Fruit fly (Drosophila melanogaster) whole organism, pupa: ENCODE data around the gene Zip71B.

ENCODE experiments used
- CG10348 ChIP-seq: fragments of 200-800 bp; sonication (Bioruptor generic); IDR thresholded peaks from 2 replicates; pipeline ENCODE4 v1.3.6; 2022; ENCODE audit warnings: missing biosample characterization, missing genetic modification characterization
- CG13204 ChIP-seq: fragments of 200-800 bp; sonication (Bioruptor generic); optimal IDR thresholded peaks from 2 replicates; lab custom pipeline; 2018; ENCODE audit warnings: missing biosample characterization, mild to moderate bottlenecking, missing genetic modification characterization, moderate library complexity
- CG4496 ChIP-seq: fragments of 200-800 bp; sonication (Bioruptor generic); IDR thresholded peaks from 3 replicates; pipeline ENCODE4 v1.3.6; 2022; ENCODE audit warnings: missing biosample characterization, missing genetic modification characterization
- CG8159 ChIP-seq: fragments of 200-800 bp; sonication (Bioruptor generic); optimal IDR thresholded peaks from 3 replicates; lab custom pipeline; 2018; ENCODE audit warnings: missing biosample characterization, mild to moderate bottlenecking, missing genetic modification characterization, moderate library complexity
- Pif1A ChIP-seq: fragments of 200-800 bp; sonication (Bioruptor generic); optimal IDR thresholded peaks from 3 replicates; lab custom pipeline; 2016; ENCODE audit warnings: missing biosample characterization, missing genetic modification characterization
- Snoo ChIP-seq: fragments of 200-800 bp; sonication (Bioruptor generic); optimal IDR thresholded peaks from 3 replicates; lab custom pipeline; 2017; ENCODE audit warnings: missing biosample characterization, mild to moderate bottlenecking, missing genetic modification characterization, inconsistent platforms
- fd96Ca ChIP-seq: fragments of 200-800 bp; sonication (Bioruptor generic); IDR thresholded peaks from 3 replicates; pipeline ENCODE4 v1.3.6; 2022; ENCODE audit warnings: missing biosample characterization, missing genetic modification characterization

DNA sequence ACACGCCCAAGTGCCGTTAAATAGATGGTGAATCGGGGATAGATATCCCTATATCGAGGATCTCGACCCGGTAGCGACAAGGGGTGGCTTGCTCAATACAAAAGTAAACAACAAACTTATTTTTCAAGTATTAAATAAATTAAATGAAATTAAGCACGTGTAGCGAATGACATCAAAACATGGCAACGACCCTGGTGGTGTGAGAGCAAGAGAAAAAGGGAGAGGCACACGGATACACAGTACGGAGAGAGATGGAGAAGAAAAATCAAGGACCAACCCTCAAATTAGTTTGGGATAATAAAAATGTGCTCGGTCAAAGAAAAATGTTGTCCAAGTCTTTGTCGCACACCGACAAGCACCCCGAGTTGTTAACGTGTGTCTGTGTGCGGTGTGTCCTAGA, 28.9 kb downstream of the Zip71B start:
- TF ChIP-seq Snoo (tag; lab: Kevin White, UChicago) (no peak), CG8159 (tag; lab: Kevin White, UChicago) (no peak), Pif1A (GFP tag; lab: Kevin White, UChicago) (no peak), fd96Ca (GFP tag; lab: Robert Waterston, UW) (no peak), CG4496 (GFP tag; lab: Robert Waterston, UW) (no peak), CG10348 (GFP tag; lab: Robert Waterston, UW) (no peak), CG13204 (GFP tag; lab: Kevin White, UChicago) (no peak)
